Fruit fly (Drosophila melanogaster): ENCODE results near the gene mRRF1.

Gene mRRF1

dm6 chr3L:9381602-9382001, 17.5 kb downstream of the mRRF1 start, which contains the start of gene Hsp23 (continued):
- TF ChIP-seq dac (GFP tag; optimal IDR thresholded peaks at IDR 0.05) (no peak), Eip78C (GFP tag) (peak; percentile 67), net (GFP tag; optimal IDR thresholded peaks at IDR 0.05) (peak; percentile 35), Sox15 (GFP tag; optimal IDR thresholded peaks at IDR 0.05) (no peak), dsx (GFP tag; optimal IDR thresholded peaks at IDR 0.05; ENCODE audit: poor library complexity, severe bottlenecking) (peak; percentile 33), svp (GFP tag) (peak; percentile 91), CG6854 (GFP tag; optimal IDR thresholded peaks at IDR 0.05) (peak; percentile 52), CG8319 (GFP tag; optimal IDR thresholded peaks at IDR 0.05) (no peak), OdsH (GFP tag; optimal IDR thresholded peaks at IDR 0.05) (peak; percentile 12), CG31627 (GFP tag; optimal IDR thresholded peaks at IDR 0.05) (no peak), fd59A (GFP tag; optimal IDR thresholded peaks at IDR 0.05) (no peak), CG6792 (GFP tag; optimal IDR thresholded peaks at IDR 0.05) (no peak), CG4318 (GFP tag; optimal IDR thresholded peaks at IDR 0.05) (no peak), Smox (GFP tag; optimal IDR thresholded peaks at IDR 0.05) (peak; percentile 8), fd85E (GFP tag; optimal IDR thresholded peaks at IDR 0.05) (no peak), CG6276 (GFP tag; optimal IDR thresholded peaks at IDR 0.05) (peak; percentile 13), lz (GFP tag; optimal IDR thresholded peaks at IDR 0.05) (peak; percentile 20), Sox102F (GFP tag; optimal IDR thresholded peaks at IDR 0.05) (peak; percentile 43), topi (GFP tag; optimal IDR thresholded peaks at IDR 0.05) (peak; percentile 30), cyc (GFP tag; optimal IDR thresholded peaks at IDR 0.05) (peak; percentile 1), eg (GFP tag; IDR thresholded peaks at IDR 0.05) (peak; percentile 37; the same call in 1 of the 3 replicates), CG34406 (GFP tag; optimal IDR thresholded peaks at IDR 0.05) (no peak), Lpt (GFP tag; optimal IDR thresholded peaks at IDR 0.05) (peak; percentile 39), Eip75B (GFP tag; optimal IDR thresholded peaks at IDR 0.05) (peak; percentile 65), Ets96B (tag; optimal IDR thresholded peaks at IDR 0.05) (peak; percentile 12), Blimp-1 (GFP tag; optimal IDR thresholded peaks at IDR 0.05) (peak; percentile 92), CG9139 (GFP tag; optimal IDR thresholded peaks at IDR 0.05) (peak; percentile 66), vri (GFP tag; optimal IDR thresholded peaks at IDR 0.05) (peak; percentile 57), Met (GFP tag; optimal IDR thresholded peaks at IDR 0.05) (peak; percentile 5), spab (GFP tag; optimal IDR thresholded peaks at IDR 0.05) (no peak), CG11762 (GFP tag; optimal IDR thresholded peaks at IDR 0.05; ENCODE audit: insufficient read depth) (no peak), CG7368 (GFP tag; optimal IDR thresholded peaks at IDR 0.05) (peak; percentile 18), CG3919 (GFP tag; optimal IDR thresholded peaks at IDR 0.05) (peak; percentile 37), Ets21C (GFP tag; optimal IDR thresholded peaks at IDR 0.05) (no peak)

dm6 chr3L:9383345-9384075, 19.4 kb downstream of the mRRF1 start, which contains the start of gene Hsp27:
Hsp27 (plus strand) TSS chr3L:9384063.
- peak; percentile 100 for TF ChIP-seq topi (GFP tag; optimal IDR thresholded peaks at IDR 0.05)
- TF ChIP-seq CG10669 (GFP tag; optimal IDR thresholded peaks at IDR 0.05), result peak; percentile 100
- peak; percentile 100 for TF ChIP-seq CG7368 (GFP tag; optimal IDR thresholded peaks at IDR 0.05)
- TF ChIP-seq Gug (GFP tag; IDR thresholded peaks at IDR 0.05), result peak; percentile 100
- TF ChIP-seq CG10631 (GFP tag; optimal IDR thresholded peaks at IDR 0.05), result peak; percentile 100
- peak; percentile 99 for TF ChIP-seq ss (GFP tag; optimal IDR thresholded peaks at IDR 0.05)
- peak; percentile 100 for TF ChIP-seq eg (GFP tag; IDR thresholded peaks at IDR 0.05)
- peak; percentile 100 for TF ChIP-seq CG15336 (GFP tag; IDR thresholded peaks at IDR 0.05)
- TF ChIP-seq fd85E (GFP tag; optimal IDR thresholded peaks at IDR 0.05), result peak; percentile 99
- TF ChIP-seq Sox14 (GFP tag; optimal IDR thresholded peaks at IDR 0.05), result peak; percentile 100
- TF ChIP-seq Eip75B (GFP tag; optimal IDR thresholded peaks at IDR 0.05), result peak; percentile 100
- TF ChIP-seq spab (GFP tag; optimal IDR thresholded peaks at IDR 0.05), result peak; percentile 100
- peak; percentile 70 for TF ChIP-seq Hr38 (GFP tag; optimal IDR thresholded peaks at IDR 0.05)
- TF ChIP-seq OdsH (GFP tag; optimal IDR thresholded peaks at IDR 0.05), result peak; percentile 100
- peak; percentile 100 for TF ChIP-seq CG8319 (GFP tag; optimal IDR thresholded peaks at IDR 0.05)
- peak; percentile 100 for TF ChIP-seq dac (GFP tag; optimal IDR thresholded peaks at IDR 0.05)
- TF ChIP-seq CG6808 (GFP tag; optimal IDR thresholded peaks at IDR 0.05), result peak; percentile 99
- TF ChIP-seq CG11294 (GFP tag; IDR thresholded peaks at IDR 0.05), result peak; percentile 100
- peak; percentile 100 for TF ChIP-seq pdm3 (GFP tag; optimal IDR thresholded peaks at IDR 0.05)
- peak; percentile 100 for TF ChIP-seq lz (GFP tag; optimal IDR thresholded peaks at IDR 0.05)
- peak; percentile 98 for TF ChIP-seq Blimp-1 (GFP tag; optimal IDR thresholded peaks at IDR 0.05)
- TF ChIP-seq Met (GFP tag; optimal IDR thresholded peaks at IDR 0.05), result peak; percentile 100
- TF ChIP-seq CG3032 (tag; optimal IDR thresholded peaks at IDR 0.05), result peak; percentile 100
- TF ChIP-seq Ets21C (GFP tag; optimal IDR thresholded peaks at IDR 0.05), result peak; percentile 99
- peak; percentile 100 for TF ChIP-seq Eip78C (GFP tag)
- TF ChIP-seq Hr39 (GFP tag; optimal IDR thresholded peaks at IDR 0.05), result peak; percentile 99
- peak; percentile 99 for TF ChIP-seq CG16779 (tag; optimal IDR thresholded peaks at IDR 0.05)
- TF ChIP-seq CG6854 (GFP tag; optimal IDR thresholded peaks at IDR 0.05), result peak; percentile 100
- TF ChIP-seq fd59A (GFP tag; optimal IDR thresholded peaks at IDR 0.05), result peak; percentile 99
